Fruit fly (Drosophila melanogaster): ENCODE data around the gene danr.

The danr gene

DNA sequence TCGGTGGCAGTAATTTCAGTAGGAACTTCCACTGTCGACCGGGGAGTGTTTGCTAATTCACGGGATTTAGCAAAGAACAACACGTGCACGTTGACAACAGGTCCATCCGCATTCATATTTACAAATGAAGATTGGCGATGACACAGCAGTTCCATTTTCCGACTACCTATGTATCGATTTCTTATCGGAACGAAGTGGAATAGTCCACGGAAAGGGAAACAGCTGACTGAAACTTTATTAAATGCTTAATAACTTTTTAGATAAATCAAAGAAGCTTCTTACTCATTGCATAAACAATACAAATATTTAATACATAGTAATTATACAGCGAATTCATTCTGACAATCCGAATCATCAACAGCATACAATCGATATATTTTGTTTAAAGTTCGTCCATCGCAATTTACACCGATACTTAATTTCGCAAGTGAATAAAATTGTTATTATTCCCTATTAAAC is 10.6 kb upstream of the danr start, which contains the start of the genes Mocs2A, Mocs2B and Clbn (continued):
- TF ChIP-seq CG15601 (tag; optimal IDR thresholded peaks at IDR 0.05) (no peak), al (GFP tag; IDR thresholded peaks at IDR 0.05) (no peak), CG8944 (GFP tag; optimal IDR thresholded peaks at IDR 0.05) (no peak), Fer2 (tag; optimal IDR thresholded peaks at IDR 0.05) (no peak), tna (GFP tag; IDR thresholded peaks at IDR 0.05; ENCODE audit: partially characterized antibody) (peak; percentile 26; the same call in 1 of the 2 replicates), eve (GFP tag; optimal IDR thresholded peaks at IDR 0.05) (no peak), Atf6 (GFP tag; IDR thresholded peaks at IDR 0.05) (no peak), gem (tag; optimal IDR thresholded peaks at IDR 0.05) (no peak), Spps (tag; optimal IDR thresholded peaks at IDR 0.05) (no peak), tgo (GFP tag; IDR thresholded peaks at IDR 0.05) (no peak), toy (GFP tag; IDR thresholded peaks at IDR 0.05) (no peak), tap (tag; optimal IDR thresholded peaks at IDR 0.05) (no peak), CG10462 (GFP tag; optimal IDR thresholded peaks at IDR 0.05) (no peak), CrebB (tag; optimal IDR thresholded peaks at IDR 0.05) (no peak), Chrac-16 (GFP tag; optimal IDR thresholded peaks at IDR 0.05) (no peak), nau (GFP tag; optimal IDR thresholded peaks at IDR 0.05) (no peak), rib (GFP tag; IDR thresholded peaks at IDR 0.05) (no peak), MESR4 (GFP tag; optimal IDR thresholded peaks at IDR 0.05) (peak; percentile 70), Dll (GFP tag; IDR thresholded peaks at IDR 0.05; ENCODE audit: partially characterized antibody) (peak; percentile 91), B-H2 (GFP tag; optimal IDR thresholded peaks at IDR 0.05) (no peak), CG11247 (GFP tag; IDR thresholded peaks at IDR 0.05) (no peak), tup (GFP tag; optimal IDR thresholded peaks at IDR 0.05) (no peak), gcm (GFP tag; optimal IDR thresholded peaks at IDR 0.05) (no peak), CG10654 (GFP tag; optimal IDR thresholded peaks at IDR 0.05) (no peak), Meics (GFP tag; optimal IDR thresholded peaks at IDR 0.05) (no peak), lilli (GFP tag; optimal IDR thresholded peaks at IDR 0.05) (no peak), unc-4 (GFP tag; IDR thresholded peaks at IDR 0.05; ENCODE audit: partially characterized antibody) (peak; percentile 84), Stat92E (GFP tag; optimal IDR thresholded peaks at IDR 0.05) (no peak), Antp (GFP tag; optimal IDR thresholded peaks at IDR 0.05) (no peak), CG1647 (GFP tag; optimal IDR thresholded peaks at IDR 0.05) (no peak), CG5953 (GFP tag; IDR thresholded peaks at IDR 0.05) (no peak), emc (GFP tag; optimal IDR thresholded peaks at IDR 0.05) (no peak), ci (GFP tag; IDR thresholded peaks at IDR 0.05) (no peak), CG11093 (GFP tag; IDR thresholded peaks at IDR 0.05) (no peak), pita (GFP tag; optimal IDR thresholded peaks at IDR 0.05) (no peak), D (optimal IDR thresholded peaks at IDR 0.05) (no peak), D (GFP tag; optimal IDR thresholded peaks at IDR 0.05) (no peak), CG14860 (GFP tag; IDR thresholded peaks at IDR 0.05; ENCODE audit: partially characterized antibody) (peak; percentile 75), Adf1 (GFP tag; IDR thresholded peaks at IDR 0.05) (no peak), CG1603 (tag; optimal IDR thresholded peaks at IDR 0.05) (peak; percentile 48), Hr3 (GFP tag; optimal IDR thresholded peaks at IDR 0.05) (no peak), nom (GFP tag; optimal IDR thresholded peaks at IDR 0.05) (no peak), caup (GFP tag; optimal IDR thresholded peaks at IDR 0.05; ENCODE audit: severe bottlenecking) (no peak), CG9215 (GFP tag; IDR thresholded peaks at IDR 0.05) (no peak), tio (GFP tag; optimal IDR thresholded peaks at IDR 0.05) (no peak), E2f1 (GFP tag; IDR thresholded peaks at IDR 0.05) (no peak), CG18599 (GFP tag; optimal IDR thresholded peaks at IDR 0.05) (no peak), Hmx (GFP tag; optimal IDR thresholded peaks at IDR 0.05) (no peak), CG31365 (tag; optimal IDR thresholded peaks at IDR 0.05) (no peak), Trl (optimal IDR thresholded peaks at IDR 0.05) (no peak), Trl (GFP tag; optimal IDR thresholded peaks at IDR 0.05) (no peak), CG17568 (GFP tag; optimal IDR thresholded peaks at IDR 0.05) (no peak)
